Fruit fly (Drosophila melanogaster) whole organism, prepupa: ENCODE measurements around the gene Polr1D.

ENCODE experiments used
- Blimp-1 ChIP-seq: fragments of 200-800 bp; sonication (Bioruptor generic); optimal IDR thresholded peaks from 3 replicates; lab custom pipeline; 2017; ENCODE audit warnings: missing biosample characterization, missing genetic modification characterization, mild to moderate bottlenecking, moderate library complexity, missing genetic modification reagents
- CG10631 ChIP-seq: fragments of 200-800 bp; sonication (Bioruptor generic); optimal IDR thresholded peaks from 2 replicates; lab custom pipeline; 2016; ENCODE audit warnings: missing biosample characterization, missing genetic modification characterization
- CG10669 ChIP-seq: fragments of 200-800 bp; sonication (Bioruptor generic); optimal IDR thresholded peaks from 3 replicates; lab custom pipeline; 2018; ENCODE audit warnings: missing biosample characterization, mild to moderate bottlenecking, missing genetic modification characterization, moderate library complexity
- CG11294 ChIP-seq: fragments of 200-800 bp; sonication (Bioruptor generic); IDR thresholded peaks from 2 replicates; pipeline ENCODE4 v1.3.6; 2022; ENCODE audit warnings: missing biosample characterization, missing genetic modification characterization
- CG11762 ChIP-seq: fragments of 200-800 bp; sonication (Bioruptor generic); optimal IDR thresholded peaks from 3 replicates; lab custom pipeline; 2016; ENCODE audit warnings: missing biosample characterization, missing genetic modification characterization; ENCODE audit not compliant: insufficient read depth
- CG11902 ChIP-seq: fragments of 200-800 bp; sonication (Bioruptor generic); optimal IDR thresholded peaks from 3 replicates; lab custom pipeline; 2016; ENCODE audit warnings: missing biosample characterization, missing genetic modification characterization
- CG15336 ChIP-seq: fragments of 200-800 bp; sonication (Bioruptor generic); IDR thresholded peaks from 2 replicates; pipeline ENCODE4 v1.3.6; 2022; ENCODE audit warnings: missing biosample characterization, missing genetic modification characterization
- CG1621 ChIP-seq: fragments of 200-800 bp; sonication (Bioruptor generic); optimal IDR thresholded peaks from 3 replicates; lab custom pipeline; 2018; ENCODE audit warnings: missing biosample characterization, mild to moderate bottlenecking, missing genetic modification characterization
- CG16779 ChIP-seq: fragments of 200-800 bp; sonication (Bioruptor generic); optimal IDR thresholded peaks from 3 replicates; lab custom pipeline; 2017; ENCODE audit warnings: missing biosample characterization, mild to moderate bottlenecking, missing genetic modification characterization
- CG3032 ChIP-seq: fragments of 200-800 bp; optimal IDR thresholded peaks from 2 replicates; lab custom pipeline; 2019; ENCODE audit warnings: missing biosample characterization, mild to moderate bottlenecking, missing genetic modification characterization, moderate library complexity
- CG32006 ChIP-seq: fragments of 200-800 bp; sonication (Bioruptor generic); optimal IDR thresholded peaks from 3 replicates; lab custom pipeline; 2017; ENCODE audit warnings: missing biosample characterization, mild to moderate bottlenecking, missing genetic modification characterization
- CG34406 ChIP-seq: fragments of 200-800 bp; sonication (Bioruptor generic); optimal IDR thresholded peaks from 3 replicates; lab custom pipeline; 2016; ENCODE audit warnings: missing biosample characterization, missing genetic modification characterization
- CG3919 ChIP-seq: fragments of 200-800 bp; sonication (Bioruptor generic); optimal IDR thresholded peaks from 3 replicates; lab custom pipeline; 2016; ENCODE audit warnings: missing biosample characterization, missing genetic modification characterization
- CG4318 ChIP-seq: fragments of 200-800 bp; sonication (Bioruptor generic); optimal IDR thresholded peaks from 3 replicates; lab custom pipeline; 2017; ENCODE audit warnings: missing biosample characterization, mild to moderate bottlenecking, missing genetic modification characterization
- CG6163 ChIP-seq: fragments of 200-800 bp; sonication (Bioruptor generic); IDR thresholded peaks from 3 replicates; pipeline ENCODE4 v1.3.6; 2022; ENCODE audit warnings: missing biosample characterization, missing genetic modification characterization
- CG6792 ChIP-seq: fragments of 200-800 bp; sonication (Bioruptor generic); optimal IDR thresholded peaks from 3 replicates; lab custom pipeline; 2016; ENCODE audit warnings: missing biosample characterization, missing genetic modification characterization
- CG6854 ChIP-seq: fragments of 200-800 bp; sonication (Bioruptor generic); optimal IDR thresholded peaks from 2 replicates; lab custom pipeline; 2017; ENCODE audit warnings: missing biosample characterization, mild to moderate bottlenecking, missing genetic modification characterization
- CG9139 ChIP-seq: fragments of 200-800 bp; sonication (Bioruptor generic); optimal IDR thresholded peaks from 3 replicates; lab custom pipeline; 2017; ENCODE audit warnings: missing biosample characterization, mild to moderate bottlenecking, missing genetic modification characterization
- Eip78C ChIP-seq: fragments of 200-800 bp; sonication (Bioruptor generic); peaks from one replicate; lab custom pipeline; 2016; ENCODE audit warnings: missing biosample characterization, missing genetic modification characterization
- Ets21C ChIP-seq: fragments of 200-800 bp; sonication (Bioruptor generic); optimal IDR thresholded peaks from 3 replicates; lab custom pipeline; 2016; ENCODE audit warnings: missing biosample characterization, missing genetic modification characterization
- Ets96B ChIP-seq: fragments of 200-800 bp; optimal IDR thresholded peaks from 2 replicates; lab custom pipeline; 2019; ENCODE audit warnings: missing biosample characterization, mild to moderate bottlenecking, missing genetic modification characterization, moderate library complexity
- Gug ChIP-seq: fragments of 200-800 bp; sonication (Bioruptor generic); IDR thresholded peaks from 2 replicates; pipeline ENCODE4 v1.3.6; 2022; ENCODE audit warnings: missing biosample characterization, missing genetic modification characterization
- Hr38 ChIP-seq: sonication (Bioruptor generic); optimal IDR thresholded peaks from 2 replicates; lab custom pipeline; 2016; ENCODE audit warnings: missing biosample characterization, missing genetic modification characterization
- Hr39 ChIP-seq: fragments of 200-800 bp; sonication (Bioruptor generic); optimal IDR thresholded peaks from 2 replicates; lab custom pipeline; 2016; ENCODE audit warnings: missing biosample characterization, missing genetic modification characterization
- Hr4 ChIP-seq: fragments of 200-800 bp; sonication (Bioruptor generic); optimal IDR thresholded peaks from 3 replicates; lab custom pipeline; 2016; ENCODE audit warnings: missing biosample characterization, missing genetic modification characterization
- Lpt ChIP-seq: fragments of 200-800 bp; sonication (Bioruptor generic); optimal IDR thresholded peaks from 3 replicates; lab custom pipeline; 2016; ENCODE audit warnings: missing biosample characterization, missing genetic modification characterization
- Smox ChIP-seq: fragments of 200-800 bp; sonication (Bioruptor generic); optimal IDR thresholded peaks from 3 replicates; lab custom pipeline; 2016; ENCODE audit warnings: missing biosample characterization, missing genetic modification characterization
- Sox102F ChIP-seq: fragments of 200-800 bp; sonication (Bioruptor generic); optimal IDR thresholded peaks from 2 replicates; lab custom pipeline; 2016; ENCODE audit warnings: missing biosample characterization, mild to moderate bottlenecking, missing genetic modification characterization
- Sox14 ChIP-seq: fragments of 200-800 bp; sonication (Bioruptor generic); optimal IDR thresholded peaks from 3 replicates; lab custom pipeline; 2016; ENCODE audit warnings: missing biosample characterization, missing genetic modification characterization
- achi ChIP-seq: fragments of 200-800 bp; sonication (Bioruptor generic); optimal IDR thresholded peaks from 3 replicates; lab custom pipeline; 2016; ENCODE audit warnings: missing biosample characterization, missing genetic modification characterization
- acj6 ChIP-seq: fragments of 200-800 bp; sonication (Bioruptor generic); optimal IDR thresholded peaks from 3 replicates; lab custom pipeline; 2016; ENCODE audit warnings: missing biosample characterization, missing genetic modification characterization
- cyc ChIP-seq: fragments of 200-800 bp; sonication (Bioruptor generic); optimal IDR thresholded peaks from 3 replicates; lab custom pipeline; 2016; ENCODE audit warnings: missing biosample characterization, missing genetic modification characterization
- dac ChIP-seq: fragments of 200-800 bp; sonication (Bioruptor generic); optimal IDR thresholded peaks from 2 replicates; lab custom pipeline; 2017; ENCODE audit warnings: missing biosample characterization, mild to moderate bottlenecking, missing genetic modification characterization
- dsx ChIP-seq: fragments of 200-800 bp; optimal IDR thresholded peaks from 3 replicates; lab custom pipeline; 2019; ENCODE audit warnings: missing biosample characterization, mild to moderate bottlenecking, missing genetic modification characterization, moderate library complexity; ENCODE audit not compliant: poor library complexity, severe bottlenecking
- eg ChIP-seq: fragments of 200-800 bp; sonication (Bioruptor generic); IDR thresholded peaks from 3 replicates; pipeline ENCODE4 v1.3.6; 2022; ENCODE audit warnings: missing biosample characterization, missing genetic modification characterization
- esn ChIP-seq: fragments of 200-800 bp; sonication (Bioruptor generic); optimal IDR thresholded peaks from 2 replicates; lab custom pipeline; 2016; ENCODE audit warnings: missing biosample characterization, mild to moderate bottlenecking, missing genetic modification characterization, moderate library complexity
- fd59A ChIP-seq: fragments of 200-800 bp; sonication (Bioruptor generic); optimal IDR thresholded peaks from 2 replicates; lab custom pipeline; 2017; ENCODE audit warnings: missing biosample characterization, mild to moderate bottlenecking, missing genetic modification characterization, missing genetic modification reagents
- fd85E ChIP-seq: fragments of 200-800 bp; sonication (Bioruptor generic); optimal IDR thresholded peaks from 3 replicates; lab custom pipeline; 2016; ENCODE audit warnings: missing biosample characterization, missing genetic modification characterization
- fkh ChIP-seq: fragments of 200-800 bp; sonication (Bioruptor generic); optimal IDR thresholded peaks from 3 replicates; lab custom pipeline; 2017; ENCODE audit warnings: missing biosample characterization, mild to moderate bottlenecking, missing genetic modification characterization, moderate library complexity
- lz ChIP-seq: fragments of 200-800 bp; sonication (Bioruptor generic); optimal IDR thresholded peaks from 3 replicates; lab custom pipeline; 2016; ENCODE audit warnings: missing biosample characterization, missing genetic modification characterization
- net ChIP-seq: fragments of 200-800 bp; sonication (Bioruptor generic); optimal IDR thresholded peaks from 3 replicates; lab custom pipeline; 2016; ENCODE audit warnings: missing biosample characterization, missing genetic modification characterization
- pdm3 ChIP-seq: fragments of 200-800 bp; sonication (Bioruptor generic); optimal IDR thresholded peaks from 3 replicates; lab custom pipeline; 2016; ENCODE audit warnings: missing biosample characterization, missing genetic modification characterization
- salr ChIP-seq, 2 experiments: fragments of 200-800 bp; sonication (Bioruptor generic); optimal IDR thresholded peaks; 3 replicates each; lab custom pipeline; 2016 to 2018; ENCODE audit warnings: missing biosample characterization in 2 of 2, missing genetic modification characterization in 2 of 2, mild to moderate bottlenecking in 1 of 2
- spab ChIP-seq: fragments of 200-800 bp; sonication (Bioruptor generic); optimal IDR thresholded peaks from 2 replicates; lab custom pipeline; 2017; ENCODE audit warnings: missing biosample characterization, mild to moderate bottlenecking, missing genetic modification characterization, missing genetic modification reagents
- ss ChIP-seq, 2 experiments: fragments of 200-800 bp; sonication (Bioruptor generic); optimal IDR thresholded peaks; 2 replicates in 1 of 2; 3 replicates in 1 of 2; lab custom pipeline; 2017 to 2018; ENCODE audit warnings: mild to moderate bottlenecking in 2 of 2, missing biosample characterization in 2 of 2, missing genetic modification characterization in 2 of 2, moderate library complexity in 1 of 2
- svp ChIP-seq: fragments of 200-800 bp; sonication (Bioruptor generic); peaks from one replicate; lab custom pipeline; 2016; ENCODE audit warnings: missing biosample characterization, missing genetic modification characterization
- topi ChIP-seq: fragments of 200-800 bp; sonication (Bioruptor generic); optimal IDR thresholded peaks from 3 replicates; lab custom pipeline; 2016; ENCODE audit warnings: missing biosample characterization, missing genetic modification characterization

The Polr1D gene

DNA sequence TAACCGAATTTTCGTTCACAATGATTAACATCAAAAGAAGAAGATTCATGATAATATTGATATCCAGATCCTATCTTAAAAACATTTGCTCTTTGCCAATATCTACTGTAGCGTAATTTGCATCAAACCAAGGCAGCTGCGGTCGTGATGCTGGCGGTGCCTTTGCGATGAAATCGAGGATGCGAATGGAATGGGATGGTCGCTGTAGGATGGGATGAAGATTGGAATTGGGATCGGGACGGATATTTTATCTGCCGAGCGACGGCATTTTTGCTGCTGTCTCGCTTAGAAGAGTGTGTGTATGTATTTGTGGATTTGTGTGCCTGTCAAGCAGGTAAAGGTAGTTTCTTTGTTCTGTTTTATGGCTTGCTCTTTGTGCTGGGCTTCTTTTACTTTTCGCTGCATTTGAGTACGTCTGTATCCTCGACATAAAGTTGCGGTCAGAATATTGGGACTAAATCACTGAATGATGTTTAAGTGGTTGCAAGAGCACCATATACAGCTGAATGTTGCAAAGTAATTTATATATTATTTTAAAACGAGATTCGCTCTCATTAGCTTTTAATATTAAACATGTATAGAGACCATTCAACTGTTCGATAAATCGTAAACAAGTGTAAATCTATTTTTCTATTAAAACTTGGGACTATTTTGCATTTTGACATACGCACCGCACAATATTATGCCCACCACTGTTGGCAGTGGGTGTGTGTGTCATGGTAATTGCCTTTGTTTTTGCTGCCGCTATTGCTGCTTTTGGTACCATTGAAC, 27.5 kb upstream of the Polr1D start (continued):
- TF ChIP-seq CG16779 (tag; lab: Kevin White, UChicago) (no peak), pdm3 (peak; percentile 62), esn (GFP tag; lab: Kevin White, UChicago) (peak; percentile 81), Lpt (GFP tag; lab: Kevin White, UChicago) (peak; percentile 36), CG15336 (GFP tag; lab: Robert Waterston, UW) (peak; percentile 51; the same call in 1 of the 2 replicates), topi (GFP tag; lab: Kevin White, UChicago) (peak; percentile 77), Hr38 (GFP tag; lab: Kevin White, UChicago) (no peak), salr (GFP tag; optimal IDR thresholded peaks at IDR 0.05; lab: Kevin White, UChicago) (peak in 1 of 2 experiments; percentile 28), ss (GFP tag; optimal IDR thresholded peaks at IDR 0.05; lab: Kevin White, UChicago) (peak in 1 of 2 experiments; percentile 1), CG6792 (GFP tag; lab: Kevin White, UChicago) (peak; percentile 65), CG11902 (peak; percentile 56), CG6854 (GFP tag; lab: Kevin White, UChicago) (peak; percentile 5), CG32006 (peak; percentile 62), net (GFP tag; lab: Kevin White, UChicago) (no peak), CG9139 (GFP tag; lab: Kevin White, UChicago) (no peak), acj6 (peak; percentile 75), dac (GFP tag; lab: Kevin White, UChicago) (no peak), Sox102F (GFP tag; lab: Kevin White, UChicago) (peak; percentile 67), CG10669 (GFP tag; lab: Kevin White, UChicago) (peak; percentile 46), CG4318 (GFP tag; lab: Kevin White, UChicago) (peak; percentile 18), Gug (GFP tag; lab: Robert Waterston, UW) (no peak), CG1621 (tag; lab: Kevin White, UChicago) (no peak), Smox (peak; percentile 79), CG3919 (GFP tag; lab: Kevin White, UChicago) (peak; percentile 54), Hr4 (peak; percentile 14), Hr39 (GFP tag; lab: Kevin White, UChicago) (peak; percentile 64), Eip78C (GFP tag; lab: Kevin White, UChicago) (peak; percentile 94), cyc (GFP tag; lab: Kevin White, UChicago) (peak; percentile 64), spab (GFP tag; lab: Kevin White, UChicago) (no peak), Sox14 (peak; percentile 34), Ets96B (peak; percentile 18)
- TF ChIP-seq, all 60 proteins: peak for 48

- TF ChIP-seq CG6163 (peak; percentile 94), Hr4 (no peak), eg (GFP tag; lab: Robert Waterston, UW) (peak; percentile 63; the same call in 1 of the 3 replicates), fd85E (GFP tag; lab: Kevin White, UChicago) (peak; percentile 12), achi (peak; percentile 75), dsx (GFP tag; lab: Kevin White, UChicago) (peak; percentile 76), Gug (GFP tag; lab: Robert Waterston, UW) (no peak), CG10631 (GFP tag; lab: Kevin White, UChicago) (peak; percentile 64), CG15336 (GFP tag; lab: Robert Waterston, UW) (peak; percentile 46), CG6792 (GFP tag; lab: Kevin White, UChicago) (peak; percentile 49), CG11762 (GFP tag; lab: Kevin White, UChicago) (peak; percentile 34), CG11294 (GFP tag; lab: Robert Waterston, UW) (no peak), Eip78C (GFP tag; lab: Kevin White, UChicago) (peak; percentile 78), fd59A (GFP tag; lab: Kevin White, UChicago) (peak; percentile 84), dac (GFP tag; lab: Kevin White, UChicago) (no peak), lz (GFP tag; lab: Kevin White, UChicago) (peak; percentile 30), Ets21C (no peak), salr (GFP tag; optimal IDR thresholded peaks at IDR 0.05; lab: Kevin White, UChicago) (peak; percentile 83 to 84), Blimp-1 (peak; percentile 14), CG16779 (tag; lab: Kevin White, UChicago) (peak; percentile 86), CG3032 (peak; percentile 63), svp (GFP tag; lab: Kevin White, UChicago) (peak; percentile 96), CG34406 (peak; percentile 59), cyc (GFP tag; lab: Kevin White, UChicago) (no peak), fkh (GFP tag; lab: Kevin White, UChicago) (no peak)
Measured at dm6 chr2L:19161307-19161999, 26.4 kb upstream of the Polr1D start.
